Fruit fly (Drosophila melanogaster): ENCODE data around the gene p.

p gene

dm6 chr3R:8673803-8674234 lies 3.3 kb upstream of the p start, which contains the start of gene mRpL19 (continued):
- no peak for TF ChIP-seq CG14441 (GFP tag; IDR thresholded peaks at IDR 0.05)
- TF ChIP-seq pzg (GFP tag; optimal IDR thresholded peaks at IDR 0.05) = peak; percentile 48
- TF ChIP-seq CG11085 (GFP tag; IDR thresholded peaks at IDR 0.05) = no peak
- peak; percentile 65 for TF ChIP-seq CG15601 (tag; optimal IDR thresholded peaks at IDR 0.05)
- TF ChIP-seq Trl (optimal IDR thresholded peaks at IDR 0.05) = no peak
- no peak for TF ChIP-seq Trl (GFP tag; optimal IDR thresholded peaks at IDR 0.05)
- no peak for TF ChIP-seq ase (GFP tag; IDR thresholded peaks at IDR 0.05)
- TF ChIP-seq Aef1 (GFP tag; IDR thresholded peaks at IDR 0.05) = no peak
- no peak for TF ChIP-seq lab (GFP tag; optimal IDR thresholded peaks at IDR 0.05)
- TF ChIP-seq Atf6 (GFP tag; IDR thresholded peaks at IDR 0.05) = no peak
- peak; percentile 71 for TF ChIP-seq CG13424 (tag; optimal IDR thresholded peaks at IDR 0.05)
- peak; percentile 52 for TF ChIP-seq nmo (GFP tag; optimal IDR thresholded peaks at IDR 0.05)
- peak; percentile 63 for TF ChIP-seq unpg (GFP tag; optimal IDR thresholded peaks at IDR 0.05)
- TF ChIP-seq stwl (tag; optimal IDR thresholded peaks at IDR 0.05) = peak; percentile 78
- TF ChIP-seq twi (tag; optimal IDR thresholded peaks at IDR 0.05) = no peak
- TF ChIP-seq Med (GFP tag) = peak; percentile 76
- no peak for TF ChIP-seq ac (GFP tag; optimal IDR thresholded peaks at IDR 0.05)
- TF ChIP-seq CG8089 (GFP tag; optimal IDR thresholded peaks at IDR 0.05) = no peak
- TF ChIP-seq sqz (GFP tag; optimal IDR thresholded peaks at IDR 0.05) = peak; percentile 54
- TF ChIP-seq ap (GFP tag; IDR thresholded peaks at IDR 0.05) = no peak
- TF ChIP-seq ems (GFP tag; optimal IDR thresholded peaks at IDR 0.05) = no peak
- TF ChIP-seq CG2712 (tag; optimal IDR thresholded peaks at IDR 0.05) = peak; percentile 73
- TF ChIP-seq vnd (GFP tag; IDR thresholded peaks at IDR 0.05; ENCODE audit: partially characterized antibody) = peak; percentile 52; the same call in 2 of the 3 replicates
- no peak for TF ChIP-seq CG9932 (GFP tag; IDR thresholded peaks at IDR 0.05)
- TF ChIP-seq Chrac-16 (GFP tag; optimal IDR thresholded peaks at IDR 0.05) = peak; percentile 2
- peak; percentile 28 for TF ChIP-seq CG12155 (GFP tag; optimal IDR thresholded peaks at IDR 0.05)
- TF ChIP-seq Nf-YC (tag; optimal IDR thresholded peaks at IDR 0.05) = peak; percentile 64
- peak; percentile 58; the same call in 1 of the 3 replicates for TF ChIP-seq CG7963 (GFP tag; IDR thresholded peaks at IDR 0.05; ENCODE audit: partially characterized antibody)
- TF ChIP-seq Ets97D (GFP tag; optimal IDR thresholded peaks at IDR 0.05) = peak; percentile 9
- peak; percentile 9 for TF ChIP-seq az2 (GFP tag; optimal IDR thresholded peaks at IDR 0.05)
- TF ChIP-seq gro (GFP tag; optimal IDR thresholded peaks at IDR 0.05) = peak; percentile 11
- peak; percentile 1 for TF ChIP-seq Max (GFP tag; optimal IDR thresholded peaks at IDR 0.05)
- peak; percentile 73 for TF ChIP-seq row (GFP tag; IDR thresholded peaks at IDR 0.05)
- TF ChIP-seq tna (GFP tag; IDR thresholded peaks at IDR 0.05; ENCODE audit: partially characterized antibody) = 0 out of 2 replicates have a peak, but pooled peaks have one; percentile 23
- TF ChIP-seq chn (GFP tag; optimal IDR thresholded peaks at IDR 0.05) = no peak
- peak; percentile 20 for TF ChIP-seq CG18764 (GFP tag; optimal IDR thresholded peaks at IDR 0.05)
- no peak for TF ChIP-seq prd (optimal IDR thresholded peaks at IDR 0.05)
- no peak for TF ChIP-seq prd (GFP tag; IDR thresholded peaks at IDR 0.05)
- no peak for TF ChIP-seq wor (GFP tag; IDR thresholded peaks at IDR 0.05)
- TF ChIP-seq dpn (GFP tag; optimal IDR thresholded peaks at IDR 0.05) = peak in 1 of 2 experiments; percentile 3
- no peak for TF ChIP-seq Dad (GFP tag; optimal IDR thresholded peaks at IDR 0.05)
- TF ChIP-seq CG17385 (GFP tag; optimal IDR thresholded peaks at IDR 0.05) = peak; percentile 50
- peak; percentile 17 for TF ChIP-seq CG18476 (GFP tag; optimal IDR thresholded peaks at IDR 0.05)
- no peak for TF ChIP-seq CG14965 (GFP tag; optimal IDR thresholded peaks at IDR 0.05; ENCODE audit: borderline replicate concordance)
- TF ChIP-seq chinmo (GFP tag; IDR thresholded peaks at IDR 0.05; ENCODE audit: partially characterized antibody) = 0 out of 4 replicates have a peak, but pooled peaks have one; percentile 40
- no peak for TF ChIP-seq ken (GFP tag; IDR thresholded peaks at IDR 0.05)
- TF ChIP-seq exex (tag; optimal IDR thresholded peaks at IDR 0.05) = peak; percentile 73

Measured in whole organism, embryonic.